Fruit fly (Drosophila melanogaster): ENCODE results near the gene aub.
A peak's percentile ranks its signal among the peaks of the same experiment; 100 is the strongest.

Gene aub

DNA sequence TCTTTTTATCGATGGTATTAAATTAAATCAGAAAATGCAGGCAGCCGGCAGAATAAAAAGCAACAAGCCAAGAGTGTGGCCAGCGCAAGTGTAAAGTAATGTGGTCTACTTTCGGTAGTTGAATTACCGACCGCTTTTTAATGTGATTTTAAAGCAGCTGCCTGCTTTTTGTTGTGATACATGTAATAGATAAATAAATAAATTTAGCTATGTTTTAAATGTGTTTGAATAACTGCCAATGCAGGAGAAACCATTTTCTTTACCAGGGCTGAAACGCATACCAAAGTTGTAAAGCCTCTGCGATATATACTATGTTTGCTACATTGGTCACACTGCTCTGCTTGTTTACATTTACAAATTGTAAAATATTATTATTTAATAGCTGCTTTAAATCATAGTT lies 31.1 kb downstream of the aub start, which contains the start of the genes Tmem214 and YL-1 (continued):
- TF ChIP-seq Mrtf (GFP tag; IDR thresholded peaks at IDR 0.05): no peak
- no peak for TF ChIP-seq CG11085 (GFP tag; IDR thresholded peaks at IDR 0.05)
- TF ChIP-seq CG10979 (tag; optimal IDR thresholded peaks at IDR 0.05): no peak
- no peak for TF ChIP-seq Hr51 (GFP tag; optimal IDR thresholded peaks at IDR 0.05)
- TF ChIP-seq nmo (GFP tag; optimal IDR thresholded peaks at IDR 0.05): peak; percentile 68
- no peak for TF ChIP-seq CG16815 (GFP tag; optimal IDR thresholded peaks at IDR 0.05)
- peak; percentile 27 for TF ChIP-seq CG12391 (tag; optimal IDR thresholded peaks at IDR 0.05)
- TF ChIP-seq CG15479 (GFP tag; optimal IDR thresholded peaks at IDR 0.05): no peak
- no peak for TF ChIP-seq CG11093 (GFP tag; IDR thresholded peaks at IDR 0.05)
- no peak for TF ChIP-seq gro (GFP tag; optimal IDR thresholded peaks at IDR 0.05)
- TF ChIP-seq mirr (GFP tag; optimal IDR thresholded peaks at IDR 0.05): no peak
- no peak for TF ChIP-seq crp (GFP tag; optimal IDR thresholded peaks at IDR 0.05)
- 0 out of 3 replicates have a peak, but pooled peaks have one; percentile 23 for TF ChIP-seq CG14860 (GFP tag; IDR thresholded peaks at IDR 0.05; ENCODE audit: partially characterized antibody)
- TF ChIP-seq CG7271 (tag; optimal IDR thresholded peaks at IDR 0.05): no peak
- no peak for TF ChIP-seq pnt (GFP tag; optimal IDR thresholded peaks at IDR 0.05)
- TF ChIP-seq CG17361 (GFP tag; IDR thresholded peaks at IDR 0.05): 0 out of 3 replicates have a peak, but pooled peaks have one; percentile 28
- no peak; the same call in 1 of the 2 replicates for TF ChIP-seq Dref (GFP tag; IDR thresholded peaks at IDR 0.05)
- TF ChIP-seq pho (GFP tag; optimal IDR thresholded peaks at IDR 0.05): no peak
- TF ChIP-seq sisA (GFP tag; IDR thresholded peaks at IDR 0.05): no peak
- TF ChIP-seq ash1 (GFP tag; optimal IDR thresholded peaks at IDR 0.05): no peak
- peak; percentile 79 for TF ChIP-seq BEAF-32 (GFP tag; optimal IDR thresholded peaks at IDR 0.05)
- TF ChIP-seq Myb (GFP tag; optimal IDR thresholded peaks at IDR 0.05): peak; percentile 23
- TF ChIP-seq CG43689 (GFP tag; IDR thresholded peaks at IDR 0.05): no peak
- TF ChIP-seq Hand (GFP tag; optimal IDR thresholded peaks at IDR 0.05): no peak
- no peak for TF ChIP-seq Dip2 (GFP tag; IDR thresholded peaks at IDR 0.05)
- no peak for TF ChIP-seq CG15696 (tag; optimal IDR thresholded peaks at IDR 0.05)
- peak; percentile 45 for TF ChIP-seq CG17829 (tag; optimal IDR thresholded peaks at IDR 0.05)
- TF ChIP-seq CHES-1-like (GFP tag; optimal IDR thresholded peaks at IDR 0.05): no peak
- TF ChIP-seq CG12236 (GFP tag; optimal IDR thresholded peaks at IDR 0.05): no peak
- no peak for TF ChIP-seq CG10565 (GFP tag; optimal IDR thresholded peaks at IDR 0.05)
- TF ChIP-seq CG13894 (tag; optimal IDR thresholded peaks at IDR 0.05): no peak
- no peak for TF ChIP-seq CG10321 (GFP tag; IDR thresholded peaks at IDR 0.05)
- TF ChIP-seq Dll (GFP tag; IDR thresholded peaks at IDR 0.05; ENCODE audit: partially characterized antibody): peak; percentile 62; the same call in 1 of the 4 replicates
- TF ChIP-seq CG42726 (GFP tag; IDR thresholded peaks at IDR 0.05; ENCODE audit: partially characterized antibody): 0 out of 2 replicates have a peak, but pooled peaks have one; percentile 6
- no peak for TF ChIP-seq Doc2 (GFP tag; IDR thresholded peaks at IDR 0.05)
- TF ChIP-seq Hmr (GFP tag; optimal IDR thresholded peaks at IDR 0.05): no peak
- TF ChIP-seq Spps (tag; optimal IDR thresholded peaks at IDR 0.05): no peak
- no peak for TF ChIP-seq bab2 (GFP tag; optimal IDR thresholded peaks at IDR 0.05)
- TF ChIP-seq HLH4C (GFP tag; IDR thresholded peaks at IDR 0.05; ENCODE audit: partially characterized antibody): no peak
- TF ChIP-seq CG32532 (GFP tag; IDR thresholded peaks at IDR 0.05): no peak
- TF ChIP-seq stwl (tag; optimal IDR thresholded peaks at IDR 0.05): peak; percentile 74
- TF ChIP-seq scrt (GFP tag; optimal IDR thresholded peaks at IDR 0.05): peak; percentile 93
- TF ChIP-seq lilli (GFP tag; optimal IDR thresholded peaks at IDR 0.05): peak; percentile 5
- no peak for TF ChIP-seq CG8944 (GFP tag; optimal IDR thresholded peaks at IDR 0.05)
- TF ChIP-seq Asciz (GFP tag; optimal IDR thresholded peaks at IDR 0.05): no peak
- TF ChIP-seq kah (GFP tag; optimal IDR thresholded peaks at IDR 0.05): no peak
- no peak for TF ChIP-seq chm (GFP tag; IDR thresholded peaks at IDR 0.05)
- TF ChIP-seq hkb (optimal IDR thresholded peaks at IDR 0.05): no peak
- TF ChIP-seq hkb (GFP tag; IDR thresholded peaks at IDR 0.05): no peak
- no peak for TF ChIP-seq dmrt11E (tag; optimal IDR thresholded peaks at IDR 0.05)
- no peak for TF ChIP-seq CG7357 (GFP tag; IDR thresholded peaks at IDR 0.05)

Measured in whole organism, embryonic.